Worm (Caenorhabditis elegans) whole organism, L2 larva: Measurements from ENCODE around the gene C35B1.5.

Experiments
- alr-1 ChIP-seq: fragments of 150-350 bp; optimal IDR thresholded peaks from 2 replicates; lab custom pipeline; 2014; ENCODE audit warnings: missing biosample characterization, missing genetic modification characterization
- dmd-4 ChIP-seq: sonication (generic microtip); optimal IDR thresholded peaks from 2 replicates; lab custom pipeline; 2017; ENCODE audit warnings: missing biosample characterization, missing genetic modification characterization
- egl-27 ChIP-seq: sonication (generic microtip); optimal IDR thresholded peaks from 3 replicates; lab custom pipeline; 2017; ENCODE audit warnings: missing biosample characterization, missing genetic modification reagents, missing genetic modification characterization
- elt-1 ChIP-seq: fragments of 150-350 bp; optimal IDR thresholded peaks from 2 replicates; lab custom pipeline; 2014; ENCODE audit warnings: missing biosample characterization, missing genetic modification characterization
- lin-13 ChIP-seq: fragments of 150-350 bp; optimal IDR thresholded peaks from 2 replicates; lab custom pipeline; 2014; ENCODE audit warnings: missing biosample characterization, missing genetic modification reagents, missing genetic modification characterization
- nhr-11 ChIP-seq: fragments of 150-350 bp; optimal IDR thresholded peaks from 2 replicates; lab custom pipeline; 2014; ENCODE audit warnings: missing biosample characterization, missing genetic modification characterization
- nhr-237 ChIP-seq: fragments of 150-350 bp; optimal IDR thresholded peaks from 2 replicates; lab custom pipeline; 2014; ENCODE audit warnings: missing biosample characterization, missing genetic modification characterization
- sma-9 ChIP-seq, 2 experiments: fragments of 150-350 bp in 1 of 2; sonication (generic microtip) in 1 of 2; optimal IDR thresholded peaks; 2 replicates each; lab custom pipeline; 2014 to 2016; ENCODE audit warnings: missing genetic modification characterization in 2 of 2, mild to moderate bottlenecking in 1 of 2, missing biosample characterization in 1 of 2, missing compliant biosample characterization in 1 of 2, missing genetic modification reagents in 1 of 2, moderate library complexity in 1 of 2
- unc-62 ChIP-seq: fragments of 150-350 bp; optimal IDR thresholded peaks from 2 replicates; lab custom pipeline; 2014; ENCODE audit warnings: missing biosample characterization, missing genetic modification reagents, missing genetic modification characterization
- zag-1 ChIP-seq: fragments of 150-350 bp; optimal IDR thresholded peaks from 2 replicates; lab custom pipeline; 2014; ENCODE audit warnings: missing biosample characterization, missing genetic modification characterization
- ztf-11 ChIP-seq: sonication (generic microtip); optimal IDR thresholded peaks from 2 replicates; lab custom pipeline; 2017; ENCODE audit warnings: missing biosample characterization, missing genetic modification characterization

ce11 chrIV:4083094-4083493, 915 bp downstream of the C35B1.5 start:
- TF ChIP-seq unc-62: no peak
- TF ChIP-seq lin-13: no peak
- no peak for TF ChIP-seq ztf-11 (tag; lab: Kevin White, UChicago)
- no peak for TF ChIP-seq alr-1
- TF ChIP-seq zag-1 (tag; lab: Kevin White, UChicago): no peak
- no peak for TF ChIP-seq nhr-11 (tag; lab: Kevin White, UChicago)
- TF ChIP-seq nhr-237: no peak
- no peak for TF ChIP-seq egl-27 (tag; lab: Kevin White, UChicago)
- no peak for TF ChIP-seq sma-9 (GFP tag; optimal IDR thresholded peaks at IDR 0.05; lab: Kevin White, UChicago)
- TF ChIP-seq sma-9 (tag; optimal IDR thresholded peaks at IDR 0.05; lab: Kevin White, UChicago): no peak
- TF ChIP-seq elt-1 (tag; lab: Kevin White, UChicago): no peak
- TF ChIP-seq dmd-4 (tag; lab: Kevin White, UChicago): no peak
